Worm (Caenorhabditis elegans): ENCODE measurements around the gene msp-57.

ce11 chrIV:5083832-5084231 is 21.5 kb downstream of the msp-57 start:
- TF ChIP-seq ama-1 (optimal IDR thresholded peaks at IDR 0.05) = no peak
- no peak for TF ChIP-seq sea-1 (GFP tag; conservative IDR thresholded peaks at IDR 0.05)
- TF ChIP-seq flt-1 (GFP tag; IDR thresholded peaks at IDR 0.05) = no peak
- TF ChIP-seq tbx-37 (GFP tag; conservative IDR thresholded peaks at IDR 0.05) = no peak
- TF ChIP-seq tbx-11 (GFP tag; IDR thresholded peaks at IDR 0.05) = no peak
- TF ChIP-seq F13C5.2 (tag; optimal IDR thresholded peaks at IDR 0.05) = no peak
- TF ChIP-seq pes-1 (GFP tag; IDR thresholded peaks at IDR 0.05) = no peak
- no peak for TF ChIP-seq ceh-36 (tag; optimal IDR thresholded peaks at IDR 0.05)
- no peak for TF ChIP-seq hmg-4 (GFP tag; optimal IDR thresholded peaks at IDR 0.05)
- TF ChIP-seq tra-4 (tag; optimal IDR thresholded peaks at IDR 0.05) = no peak
